Worm (Caenorhabditis elegans) whole organism, L2 larva: ENCODE results near the gene C06H2.2.

Experiments used
- C34F6.9 ChIP-seq: fragments of 150-350 bp; optimal IDR thresholded peaks from 2 replicates; lab custom pipeline; 2014; ENCODE audit warnings: missing biosample characterization, missing genetic modification characterization
- F13H6.1 ChIP-seq: sonication (generic microtip); optimal IDR thresholded peaks from 2 replicates; lab custom pipeline; 2016; ENCODE audit warnings: missing genetic modification characterization, missing compliant biosample characterization
- R02D3.7 ChIP-seq: fragments of 150-350 bp; optimal IDR thresholded peaks from 2 replicates; lab custom pipeline; 2014; ENCODE audit warnings: missing biosample characterization, missing genetic modification characterization
- Y55F3AM.14 ChIP-seq: fragments of 200-800 bp; sonication (Bioruptor generic); optimal IDR thresholded peaks from 2 replicates; lab custom pipeline; 2018; ENCODE audit warnings: mild to moderate bottlenecking, missing genetic modification characterization, missing compliant biosample characterization
- ZK546.5 ChIP-seq: sonication (generic microtip); optimal IDR thresholded peaks from 2 replicates; lab custom pipeline; 2017; ENCODE audit warnings: missing biosample characterization, missing genetic modification characterization
- alr-1 ChIP-seq: fragments of 150-350 bp; optimal IDR thresholded peaks from 2 replicates; lab custom pipeline; 2014; ENCODE audit warnings: missing biosample characterization, missing genetic modification characterization
- ama-1 ChIP-seq: fragments of 150-350 bp; optimal IDR thresholded peaks from 2 replicates; lab custom pipeline; 2018; ENCODE audit warnings: inconsistent platforms
- blmp-1 ChIP-seq: sonication (generic microtip); optimal IDR thresholded peaks from 2 replicates; lab custom pipeline; 2017; ENCODE audit warnings: missing genetic modification characterization, mild to moderate bottlenecking, missing compliant biosample characterization, antibody characterized with exemption, moderate library complexity; ENCODE audit not compliant: insufficient read depth
- ceh-82 ChIP-seq: fragments of 150-350 bp; optimal IDR thresholded peaks from 2 replicates; lab custom pipeline; 2014; ENCODE audit warnings: missing biosample characterization, missing genetic modification characterization
- crh-2 ChIP-seq: sonication (generic microtip); optimal IDR thresholded peaks from 2 replicates; lab custom pipeline; 2017; ENCODE audit warnings: missing biosample characterization, missing genetic modification characterization
- dmd-4 ChIP-seq: sonication (generic microtip); optimal IDR thresholded peaks from 2 replicates; lab custom pipeline; 2017; ENCODE audit warnings: missing biosample characterization, missing genetic modification characterization
- elt-1 ChIP-seq: fragments of 150-350 bp; optimal IDR thresholded peaks from 2 replicates; lab custom pipeline; 2014; ENCODE audit warnings: missing biosample characterization, missing genetic modification characterization
- elt-3 ChIP-seq: sonication (generic microtip); optimal IDR thresholded peaks from 2 replicates; lab custom pipeline; 2017; ENCODE audit warnings: missing biosample characterization, missing genetic modification characterization
- fos-1 ChIP-seq: fragments of 150-350 bp; optimal IDR thresholded peaks from 2 replicates; lab custom pipeline; 2014; ENCODE audit warnings: missing biosample characterization, missing genetic modification characterization
- lin-13 ChIP-seq: fragments of 150-350 bp; optimal IDR thresholded peaks from 2 replicates; lab custom pipeline; 2014; ENCODE audit warnings: missing biosample characterization, missing genetic modification reagents, missing genetic modification characterization
- lin-39 ChIP-seq: fragments of 150-350 bp; optimal IDR thresholded peaks from 2 replicates; lab custom pipeline; 2014; ENCODE audit warnings: missing biosample characterization, missing genetic modification reagents, missing genetic modification characterization
- lsy-2 ChIP-seq, 2 experiments: fragments of 150-350 bp in 1 of 2; sonication (generic microtip) in 1 of 2; optimal IDR thresholded peaks; 2 replicates each; lab custom pipeline; 2014 to 2017; ENCODE audit warnings: missing biosample characterization in 2 of 2, missing genetic modification characterization in 2 of 2
- mab-5 ChIP-seq: fragments of 150-350 bp; optimal IDR thresholded peaks from 2 replicates; lab custom pipeline; 2014; ENCODE audit warnings: missing biosample characterization, missing genetic modification characterization
- mbf-1 ChIP-seq: sonication (generic microtip); optimal IDR thresholded peaks from 2 replicates; lab custom pipeline; 2017; ENCODE audit warnings: missing biosample characterization, missing genetic modification characterization
- mdl-1 ChIP-seq, 2 experiments: fragments of 150-350 bp in 1 of 2; sonication (generic microtip) in 1 of 2; optimal IDR thresholded peaks; 2 replicates each; lab custom pipeline; 2017; ENCODE audit warnings: missing biosample characterization in 2 of 2, missing genetic modification characterization in 2 of 2
- nhr-10 ChIP-seq: sonication (generic microtip); optimal IDR thresholded peaks from 2 replicates; lab custom pipeline; 2017; ENCODE audit warnings: missing biosample characterization, missing genetic modification characterization
- nhr-11 ChIP-seq: fragments of 150-350 bp; optimal IDR thresholded peaks from 2 replicates; lab custom pipeline; 2014; ENCODE audit warnings: missing biosample characterization, missing genetic modification characterization
- nhr-12 ChIP-seq: fragments of 150-350 bp; optimal IDR thresholded peaks from 2 replicates; lab custom pipeline; 2014; ENCODE audit warnings: missing biosample characterization, missing genetic modification characterization
- nhr-129 ChIP-seq: fragments of 150-350 bp; optimal IDR thresholded peaks from 2 replicates; lab custom pipeline; 2014; ENCODE audit warnings: missing biosample characterization, missing genetic modification characterization
- nhr-21 ChIP-seq: fragments of 150-350 bp; optimal IDR thresholded peaks from 2 replicates; lab custom pipeline; 2014; ENCODE audit warnings: missing biosample characterization, missing genetic modification characterization
- nhr-237 ChIP-seq: fragments of 150-350 bp; optimal IDR thresholded peaks from 2 replicates; lab custom pipeline; 2014; ENCODE audit warnings: missing biosample characterization, missing genetic modification characterization
- nhr-25 ChIP-seq: fragments of 150-350 bp; sonication (generic microtip); optimal IDR thresholded peaks from 3 replicates; lab custom pipeline; 2014; ENCODE audit warnings: missing biosample characterization, missing genetic modification characterization
- nhr-6 ChIP-seq: fragments of 150-350 bp; optimal IDR thresholded peaks from 2 replicates; lab custom pipeline; 2014; ENCODE audit warnings: missing biosample characterization, missing genetic modification characterization
- peb-1 ChIP-seq: fragments of 150-350 bp; optimal IDR thresholded peaks from 2 replicates; lab custom pipeline; 2014; ENCODE audit warnings: missing biosample characterization, missing genetic modification characterization
- sem-4 ChIP-seq: fragments of 150-350 bp; optimal IDR thresholded peaks from 2 replicates; lab custom pipeline; 2014; ENCODE audit warnings: missing biosample characterization, missing genetic modification reagents, missing genetic modification characterization
- skn-1 ChIP-seq: sonication (generic microtip); optimal IDR thresholded peaks from 2 replicates; lab custom pipeline; 2017; ENCODE audit warnings: missing biosample characterization, missing genetic modification characterization
- sma-3 ChIP-seq: sonication (generic microtip); optimal IDR thresholded peaks from 2 replicates; lab custom pipeline; 2016; ENCODE audit warnings: missing genetic modification reagents, missing genetic modification characterization, missing compliant biosample characterization
- sma-9 ChIP-seq, 2 experiments: fragments of 150-350 bp in 1 of 2; sonication (generic microtip) in 1 of 2; optimal IDR thresholded peaks; 2 replicates each; lab custom pipeline; 2014 to 2016; ENCODE audit warnings: missing genetic modification characterization in 2 of 2, mild to moderate bottlenecking in 1 of 2, missing biosample characterization in 1 of 2, missing compliant biosample characterization in 1 of 2, missing genetic modification reagents in 1 of 2, moderate library complexity in 1 of 2
- unc-39 ChIP-seq: fragments of 150-350 bp; optimal IDR thresholded peaks from 2 replicates; lab custom pipeline; 2014; ENCODE audit warnings: missing biosample characterization, missing genetic modification characterization
- unc-55 ChIP-seq: fragments of 150-350 bp; sonication (generic microtip); optimal IDR thresholded peaks from 3 replicates; lab custom pipeline; 2014; ENCODE audit warnings: missing biosample characterization, missing genetic modification reagents, missing genetic modification characterization
- unc-62 ChIP-seq: fragments of 150-350 bp; optimal IDR thresholded peaks from 2 replicates; lab custom pipeline; 2014; ENCODE audit warnings: missing biosample characterization, missing genetic modification reagents, missing genetic modification characterization
- zag-1 ChIP-seq: fragments of 150-350 bp; optimal IDR thresholded peaks from 2 replicates; lab custom pipeline; 2014; ENCODE audit warnings: missing biosample characterization, missing genetic modification characterization
- ztf-1 ChIP-seq: fragments of 200-800 bp; sonication (Bioruptor generic); conservative IDR thresholded peaks from 2 replicates; pipeline ENCODE4 v1.3.6; 2022; ENCODE audit warnings: missing genetic modification characterization, missing compliant biosample characterization
- ztf-11 ChIP-seq: sonication (generic microtip); optimal IDR thresholded peaks from 2 replicates; lab custom pipeline; 2017; ENCODE audit warnings: missing biosample characterization, missing genetic modification characterization
- ztf-4 ChIP-seq: fragments of 150-350 bp; optimal IDR thresholded peaks from 2 replicates; lab custom pipeline; 2014; ENCODE audit warnings: missing biosample characterization, missing genetic modification characterization

C06H2.2 gene

ce11 chrV:11113607-11114006 lies 11.4 kb upstream of the C06H2.2 start, which contains the start of gene math-33:
Gene math-33, plus strand, starts transcription at chrV:11113907.
- TF ChIP-seq elt-1, result no peak
- TF ChIP-seq F13H6.1 (tag; lab: Kevin White, UChicago), result no peak
- TF ChIP-seq lin-39 (tag; lab: Kevin White, UChicago), result no peak
- no peak for TF ChIP-seq elt-3 (tag; lab: Kevin White, UChicago)
- TF ChIP-seq nhr-10 (tag; lab: Kevin White, UChicago), result no peak
- no peak for TF ChIP-seq crh-2 (tag; lab: Kevin White, UChicago)
- TF ChIP-seq nhr-21 (tag; lab: Kevin White, UChicago), result no peak
- TF ChIP-seq lin-13 (GFP tag; lab: Kevin White, UChicago), result no peak
- TF ChIP-seq Y55F3AM.14 (GFP tag; lab: Kevin White, UChicago), result no peak
- no peak for TF ChIP-seq zag-1 (tag; lab: Kevin White, UChicago)
- no peak for TF ChIP-seq peb-1
- no peak for TF ChIP-seq sem-4 (tag; lab: Kevin White, UChicago)
- TF ChIP-seq fos-1 (tag; lab: Kevin White, UChicago), result no peak
- TF ChIP-seq, all 48 proteins: peak for 0

DNA sequence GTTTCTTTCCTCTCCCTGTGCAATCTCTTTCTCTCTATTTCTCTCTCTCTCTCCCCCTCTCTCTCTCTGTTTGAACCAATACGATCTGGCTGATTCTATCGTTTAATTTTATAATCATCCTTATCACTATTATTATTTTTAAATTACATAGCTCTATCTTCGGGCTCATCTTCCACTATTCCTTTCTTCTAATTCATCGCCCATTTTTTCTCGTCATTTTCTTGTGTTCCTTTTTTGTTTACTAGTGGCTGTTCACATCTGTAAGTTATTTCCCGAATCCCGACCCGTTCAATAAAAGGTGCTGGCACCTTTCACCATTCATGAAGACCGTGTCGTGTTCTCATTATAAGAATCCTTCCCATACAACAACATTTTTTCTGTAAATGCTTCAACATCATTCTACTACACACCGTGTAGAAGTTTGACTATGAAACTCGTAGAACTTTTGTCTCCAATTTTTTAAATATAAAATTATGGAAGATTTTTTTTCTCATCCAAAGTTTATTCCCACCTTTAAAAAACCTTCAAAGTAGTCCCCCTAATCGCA lies 6.8 kb upstream of the C06H2.2 start:
- no peak for TF ChIP-seq blmp-1 (tag; lab: Kevin White, UChicago)
- peak in 1 of 2 experiments; percentile 48 for TF ChIP-seq lsy-2 (tag; optimal IDR thresholded peaks at IDR 0.05; lab: Kevin White, UChicago)
- peak; percentile 6 for TF ChIP-seq nhr-129 (tag; lab: Kevin White, UChicago)
- no peak for TF ChIP-seq ZK546.5 (tag; lab: Kevin White, UChicago)
- no peak for TF ChIP-seq unc-62 (GFP tag; lab: Kevin White, UChicago)
- TF ChIP-seq alr-1, result no peak
- peak; percentile 28 for TF ChIP-seq sma-3
- TF ChIP-seq ama-1 (lab: Kevin White, UChicago), result peak; percentile 77
- no peak for TF ChIP-seq elt-3 (tag; lab: Kevin White, UChicago)
- no peak for TF ChIP-seq skn-1 (tag; lab: Kevin White, UChicago)
- TF ChIP-seq unc-39 (tag; lab: Kevin White, UChicago), result no peak
- no peak for TF ChIP-seq nhr-237 (tag; lab: Kevin White, UChicago)
- no peak for TF ChIP-seq Y55F3AM.14 (GFP tag; lab: Kevin White, UChicago)
- TF ChIP-seq sma-9 (GFP tag; optimal IDR thresholded peaks at IDR 0.05; lab: Kevin White, UChicago), result peak; percentile 12
- no peak for TF ChIP-seq sma-9 (tag; optimal IDR thresholded peaks at IDR 0.05; lab: Kevin White, UChicago)
- TF ChIP-seq C34F6.9, result no peak
- TF ChIP-seq ztf-4 (tag; lab: Kevin White, UChicago), result peak; percentile 30
- TF ChIP-seq nhr-11, result no peak
- no peak for TF ChIP-seq nhr-10 (tag; lab: Kevin White, UChicago)

- TF ChIP-seq nhr-129 (tag; lab: Kevin White, UChicago) (peak; percentile 2), nhr-25 (peak; percentile 8), Y55F3AM.14 (GFP tag; lab: Kevin White, UChicago) (peak; percentile 26), R02D3.7 (tag; lab: Kevin White, UChicago) (no peak), lsy-2 (tag; optimal IDR thresholded peaks at IDR 0.05; lab: Kevin White, UChicago) (no peak), unc-62 (GFP tag; lab: Kevin White, UChicago) (no peak), F13H6.1 (tag; lab: Kevin White, UChicago) (no peak), nhr-237 (tag; lab: Kevin White, UChicago) (no peak)
Measured at ce11 chrV:11119294-11119755, 5.7 kb upstream of the C06H2.2 start, which contains the start of gene scb-1. Gene scb-1, minus strand, starts transcription at chrV:11119705.

DNA sequence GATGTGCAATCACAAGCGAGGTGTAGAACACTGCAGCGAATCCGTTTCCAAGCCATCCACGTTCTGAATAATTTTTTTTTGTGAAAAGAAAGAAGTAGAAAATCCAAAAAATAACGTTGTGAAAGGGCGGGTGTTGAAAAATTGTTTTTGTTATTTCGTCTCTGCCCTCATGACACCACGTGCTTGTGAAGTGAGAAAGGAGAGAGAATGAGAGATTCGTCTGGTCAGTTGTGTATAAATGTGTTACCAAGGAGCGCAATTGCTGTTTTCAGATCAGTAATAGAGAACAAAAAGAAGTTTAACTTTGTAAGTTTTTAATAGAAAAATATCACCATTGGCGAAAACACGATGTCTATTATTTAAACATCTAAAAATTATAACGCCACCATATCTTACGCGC lies 3.8 kb upstream of the C06H2.2 start:
- no peak for TF ChIP-seq dmd-4 (tag; lab: Kevin White, UChicago)
- no peak for TF ChIP-seq nhr-10 (tag; lab: Kevin White, UChicago)
- peak; percentile 24 for TF ChIP-seq unc-55
- no peak for TF ChIP-seq ztf-1
- TF ChIP-seq skn-1 (tag; lab: Kevin White, UChicago), result no peak
- TF ChIP-seq crh-2 (tag; lab: Kevin White, UChicago), result peak; percentile 34
- TF ChIP-seq C34F6.9, result peak; percentile 74
- TF ChIP-seq F13H6.1 (tag; lab: Kevin White, UChicago), result peak; percentile 3
- peak; percentile 23 for TF ChIP-seq fos-1 (tag; lab: Kevin White, UChicago)
- TF ChIP-seq nhr-25, result peak; percentile 60
- no peak for TF ChIP-seq sma-3
- no peak for TF ChIP-seq ZK546.5 (tag; lab: Kevin White, UChicago)
- no peak for TF ChIP-seq sem-4 (tag; lab: Kevin White, UChicago)
- no peak for TF ChIP-seq elt-3 (tag; lab: Kevin White, UChicago)
- TF ChIP-seq mbf-1, result no peak
- TF ChIP-seq ztf-11 (tag; lab: Kevin White, UChicago), result no peak
- no peak for TF ChIP-seq Y55F3AM.14 (GFP tag; lab: Kevin White, UChicago)
- peak in 1 of 2 experiments; percentile 62 for TF ChIP-seq lsy-2 (tag; optimal IDR thresholded peaks at IDR 0.05; lab: Kevin White, UChicago)
- TF ChIP-seq unc-62 (GFP tag; lab: Kevin White, UChicago), result no peak
- no peak for TF ChIP-seq alr-1
- TF ChIP-seq unc-39 (tag; lab: Kevin White, UChicago), result no peak
- no peak for TF ChIP-seq lin-39 (tag; lab: Kevin White, UChicago)
- TF ChIP-seq ama-1 (lab: Kevin White, UChicago), result peak; percentile 9
- no peak for TF ChIP-seq peb-1
- no peak for TF ChIP-seq nhr-11
- no peak for TF ChIP-seq nhr-6
- TF ChIP-seq mab-5, result no peak
- TF ChIP-seq mdl-1 (tag; optimal IDR thresholded peaks at IDR 0.05; lab: Kevin White, UChicago), result peak; percentile 42 to 61
- peak; percentile 39 for TF ChIP-seq sma-9 (GFP tag; optimal IDR thresholded peaks at IDR 0.05; lab: Kevin White, UChicago)
- TF ChIP-seq sma-9 (tag; optimal IDR thresholded peaks at IDR 0.05; lab: Kevin White, UChicago), result no peak
- no peak for TF ChIP-seq lin-13 (GFP tag; lab: Kevin White, UChicago)
- TF ChIP-seq nhr-237 (tag; lab: Kevin White, UChicago), result no peak
- peak; percentile 85 for TF ChIP-seq nhr-129 (tag; lab: Kevin White, UChicago)
- no peak for TF ChIP-seq ceh-82 (tag; lab: Kevin White, UChicago)
- no peak for TF ChIP-seq nhr-12 (tag; lab: Kevin White, UChicago)
